Fruit fly (Drosophila melanogaster) whole organism, embryonic: ENCODE results near the gene DAAM.
A peak's percentile ranks its signal among the peaks of the same experiment; 100 is the strongest.

Source experiments
- Abd-B ChIP-seq: fragments of 200-800 bp; sonication (Bioruptor generic); optimal IDR thresholded peaks from 2 replicates; lab custom pipeline; 2018; ENCODE audit warnings: missing biosample characterization, mild to moderate bottlenecking, missing genetic modification characterization, moderate library complexity
- CG10366 ChIP-seq: fragments of 200-800 bp; sonication (Bioruptor generic); IDR thresholded peaks from 2 replicates; pipeline ENCODE4 v1.3.6; 2022; ENCODE audit warnings: missing biosample characterization, missing genetic modification characterization
- CG10543 ChIP-seq: fragments of 200-800 bp; sonication (Bioruptor generic); optimal IDR thresholded peaks from 3 replicates; lab custom pipeline; 2017; ENCODE audit warnings: missing biosample characterization, mild to moderate bottlenecking, missing genetic modification characterization, moderate library complexity
- CG11695 ChIP-seq: fragments of 200-800 bp; sonication (Bioruptor generic); IDR thresholded peaks from 3 replicates; pipeline ENCODE4 v1.3.6; 2022; ENCODE audit warnings: missing biosample characterization, missing genetic modification characterization
- CG14667 ChIP-seq: fragments of 200-800 bp; sonication (Bioruptor generic); IDR thresholded peaks from 2 replicates; pipeline ENCODE4 v1.3.6; 2022; ENCODE audit warnings: missing biosample characterization, missing genetic modification characterization
- CG16813 ChIP-seq: fragments of 200-800 bp; sonication (Bioruptor generic); IDR thresholded peaks from 3 replicates; pipeline ENCODE4 v1.3.6; 2022; ENCODE audit warnings: missing biosample characterization, missing genetic modification characterization; ENCODE audit not compliant: partially characterized antibody
- CG17385 ChIP-seq: fragments of 200-800 bp; sonication (Bioruptor generic); optimal IDR thresholded peaks from 3 replicates; lab custom pipeline; 2018; ENCODE audit warnings: missing biosample characterization, mild to moderate bottlenecking, missing genetic modification characterization
- CG17802 ChIP-seq: fragments of 200-800 bp; sonication (Bioruptor generic); optimal IDR thresholded peaks from 2 replicates; lab custom pipeline; 2018; ENCODE audit warnings: missing biosample characterization, mild to moderate bottlenecking, missing genetic modification characterization, moderate library complexity
- CG18764 ChIP-seq: fragments of 200-800 bp; sonication (Bioruptor generic); optimal IDR thresholded peaks from 3 replicates; lab custom pipeline; 2016; ENCODE audit warnings: missing biosample characterization, missing genetic modification characterization
- CG2199 ChIP-seq: fragments of 200-800 bp; sonication (Bioruptor generic); IDR thresholded peaks from 3 replicates; pipeline ENCODE4 v1.3.6; 2022; ENCODE audit warnings: missing biosample characterization, missing genetic modification characterization
- CG2202 ChIP-seq: fragments of 200-800 bp; sonication (Bioruptor generic); optimal IDR thresholded peaks from 2 replicates; lab custom pipeline; 2018; ENCODE audit warnings: missing biosample characterization, mild to moderate bottlenecking, missing genetic modification characterization
- CG2875 ChIP-seq: fragments of 200-800 bp; sonication (Bioruptor generic); optimal IDR thresholded peaks from 2 replicates; lab custom pipeline; 2017; ENCODE audit warnings: missing biosample characterization, mild to moderate bottlenecking, missing genetic modification characterization, missing genetic modification reagents
- CG3065 ChIP-seq: fragments of 200-800 bp; sonication (Bioruptor generic); optimal IDR thresholded peaks from 2 replicates; lab custom pipeline; 2016; ENCODE audit warnings: missing biosample characterization, missing genetic modification characterization
- CG31365 ChIP-seq: fragments of 200-800 bp; sonication (Bioruptor generic); optimal IDR thresholded peaks from 2 replicates; lab custom pipeline; 2018; ENCODE audit warnings: missing biosample characterization, mild to moderate bottlenecking, missing genetic modification characterization
- CG33213 ChIP-seq: fragments of 200-800 bp; sonication (Bioruptor generic); optimal IDR thresholded peaks from 3 replicates; lab custom pipeline; 2016; ENCODE audit warnings: missing biosample characterization, missing genetic modification characterization
- CG33557 ChIP-seq: fragments of 200-800 bp; sonication (Bioruptor generic); optimal IDR thresholded peaks from 2 replicates; lab custom pipeline; 2019; ENCODE audit warnings: missing biosample characterization, mild to moderate bottlenecking, missing genetic modification characterization, moderate library complexity
- CG7357 ChIP-seq: fragments of 200-800 bp; sonication (Bioruptor generic); IDR thresholded peaks from 3 replicates; pipeline ENCODE4 v1.3.6; 2022; ENCODE audit warnings: missing biosample characterization, missing genetic modification characterization
- CG8359 ChIP-seq: fragments of 200-800 bp; sonication (Bioruptor generic); optimal IDR thresholded peaks from 2 replicates; lab custom pipeline; 2017; ENCODE audit warnings: missing biosample characterization, mild to moderate bottlenecking, missing genetic modification characterization, borderline replicate concordance
- CG9817 ChIP-seq: fragments of 200-800 bp; sonication (Bioruptor generic); optimal IDR thresholded peaks from 2 replicates; lab custom pipeline; 2018; ENCODE audit warnings: missing biosample characterization, mild to moderate bottlenecking, missing genetic modification characterization, moderate library complexity
- Chrac-16 ChIP-seq: fragments of 200-800 bp; sonication (Bioruptor generic); optimal IDR thresholded peaks from 3 replicates; lab custom pipeline; 2016; ENCODE audit warnings: missing biosample characterization, missing genetic modification characterization
- E2f2 ChIP-seq: fragments of 200-800 bp; sonication (Bioruptor generic); IDR thresholded peaks from 2 replicates; pipeline ENCODE4 v1.3.6; 2022; ENCODE audit warnings: missing biosample characterization, missing genetic modification characterization
- Elba2 ChIP-seq: fragments of 200-800 bp; sonication (Bioruptor generic); optimal IDR thresholded peaks from 3 replicates; lab custom pipeline; 2016; ENCODE audit warnings: missing biosample characterization, missing genetic modification characterization
- GATAe ChIP-seq: fragments of 200-800 bp; sonication (Bioruptor generic); conservative IDR thresholded peaks from 2 replicates; pipeline ENCODE4 v1.3.6; 2022; ENCODE audit warnings: missing biosample characterization, missing genetic modification characterization
- MESR4 ChIP-seq: fragments of 200-800 bp; sonication (Bioruptor generic); optimal IDR thresholded peaks from 2 replicates; lab custom pipeline; 2018; ENCODE audit warnings: missing biosample characterization, mild to moderate bottlenecking, missing genetic modification characterization, moderate library complexity
- NC2α ChIP-seq: fragments of 200-800 bp; sonication (Bioruptor generic); optimal IDR thresholded peaks from 2 replicates; lab custom pipeline; 2016; ENCODE audit warnings: missing biosample characterization, missing genetic modification characterization
- Nf-YB ChIP-seq: fragments of 200-800 bp; sonication (Bioruptor generic); optimal IDR thresholded peaks from 3 replicates; lab custom pipeline; 2019; ENCODE audit warnings: missing biosample characterization, mild to moderate bottlenecking, missing genetic modification characterization, moderate library complexity
- Oaz ChIP-seq: fragments of 200-800 bp; sonication (Bioruptor generic); IDR thresholded peaks from 2 replicates; pipeline ENCODE4 v1.3.6; 2022; ENCODE audit warnings: missing biosample characterization, missing genetic modification characterization
- Optix ChIP-seq: fragments of 200-800 bp; sonication (Bioruptor generic); IDR thresholded peaks from 3 replicates; pipeline ENCODE4 v1.3.6; 2022; ENCODE audit warnings: missing biosample characterization, missing genetic modification characterization
- Sry-β ChIP-seq: fragments of 200-800 bp; sonication (Bioruptor generic); optimal IDR thresholded peaks from 2 replicates; lab custom pipeline; 2018; ENCODE audit warnings: missing biosample characterization, mild to moderate bottlenecking, missing genetic modification characterization, moderate library complexity
- Tbp ChIP-seq: fragments of >200 bp; optimal IDR thresholded peaks from 2 replicates; lab custom pipeline; 2018; ENCODE audit warnings: missing biosample characterization, missing genetic modification characterization
- Trl ChIP-seq, 3 experiments: fragments of >200 bp in 2 of 3; fragments of 200-800 bp in 1 of 3; sonication (Bioruptor generic) in 1 of 3; optimal IDR thresholded peaks; 2 replicates in 1 of 3; 3 replicates in 2 of 3; lab custom pipeline; 2016 to 2017; ENCODE audit warnings: missing biosample characterization in 1 of 3, missing genetic modification characterization in 1 of 3
- Vsx1 ChIP-seq: fragments of 200-800 bp; sonication (Bioruptor generic); optimal IDR thresholded peaks from 2 replicates; lab custom pipeline; 2017; ENCODE audit warnings: missing biosample characterization, mild to moderate bottlenecking, missing genetic modification characterization, missing genetic modification reagents
- abd-A ChIP-seq: fragments of 200-800 bp; sonication (Bioruptor generic); optimal IDR thresholded peaks from 3 replicates; lab custom pipeline; 2019; ENCODE audit warnings: missing biosample characterization, mild to moderate bottlenecking, missing genetic modification characterization, moderate library complexity
- ash1 ChIP-seq: fragments of 200-800 bp; sonication (Bioruptor generic); optimal IDR thresholded peaks from 2 replicates; lab custom pipeline; 2018; ENCODE audit warnings: missing biosample characterization, mild to moderate bottlenecking, missing genetic modification characterization
- cato ChIP-seq: fragments of 200-800 bp; sonication (Bioruptor generic); optimal IDR thresholded peaks from 2 replicates; lab custom pipeline; 2016; ENCODE audit warnings: missing biosample characterization, missing genetic modification characterization, borderline replicate concordance
- cg ChIP-seq: fragments of 200-800 bp; sonication (Bioruptor generic); optimal IDR thresholded peaks from 3 replicates; lab custom pipeline; 2019; ENCODE audit warnings: missing biosample characterization, mild to moderate bottlenecking, missing genetic modification characterization, moderate library complexity
- dati ChIP-seq: fragments of 200-800 bp; sonication (Bioruptor generic); IDR thresholded peaks from 2 replicates; pipeline ENCODE4 v1.3.6; 2022; ENCODE audit warnings: missing biosample characterization, missing genetic modification characterization
- dpn ChIP-seq, 2 experiments: fragments of 200-800 bp; sonication (Bioruptor generic); optimal IDR thresholded peaks; 3 replicates each; lab custom pipeline; 2016; ENCODE audit warnings: missing biosample characterization in 2 of 2, missing genetic modification characterization in 2 of 2
- fd64A ChIP-seq: fragments of 200-800 bp; sonication (Bioruptor generic); optimal IDR thresholded peaks from 3 replicates; lab custom pipeline; 2018; ENCODE audit warnings: missing biosample characterization, mild to moderate bottlenecking, missing genetic modification characterization
- gcm ChIP-seq: fragments of 200-800 bp; sonication (Bioruptor generic); optimal IDR thresholded peaks from 2 replicates; lab custom pipeline; 2019; ENCODE audit warnings: missing biosample characterization, mild to moderate bottlenecking, missing genetic modification characterization, moderate library complexity
- gro ChIP-seq: fragments of 200-800 bp; sonication (Bioruptor generic); optimal IDR thresholded peaks from 2 replicates; lab custom pipeline; 2016; ENCODE audit warnings: missing biosample characterization, missing genetic modification characterization
- inv ChIP-seq: fragments of 200-800 bp; sonication (Bioruptor generic); IDR thresholded peaks from 2 replicates; pipeline ENCODE4 v1.3.6; 2022; ENCODE audit warnings: missing biosample characterization, missing genetic modification characterization; ENCODE audit not compliant: partially characterized antibody
- lov ChIP-seq, 2 experiments: fragments of 200-800 bp in 1 of 2; fragments of >200 bp in 1 of 2; sonication (Bioruptor generic) in 1 of 2; IDR thresholded peaks in 1 of 2; optimal IDR thresholded peaks in 1 of 2; 2 replicates in 1 of 2; 3 replicates in 1 of 2; pipeline versions ENCODE4 v1.3.6 to Lab custom; 2017 to 2022; ENCODE audit warnings: missing biosample characterization in 1 of 2, missing genetic modification characterization in 1 of 2
- p53 ChIP-seq: fragments of 200-800 bp; sonication (Bioruptor generic); optimal IDR thresholded peaks from 2 replicates; lab custom pipeline; 2016; ENCODE audit warnings: missing biosample characterization, missing genetic modification characterization
- pfk ChIP-seq: fragments of 200-800 bp; sonication (Bioruptor generic); optimal IDR thresholded peaks from 2 replicates; lab custom pipeline; 2018; ENCODE audit warnings: missing biosample characterization, mild to moderate bottlenecking, missing genetic modification characterization, moderate library complexity
- pros ChIP-seq: fragments of 200-800 bp; sonication (Bioruptor generic); optimal IDR thresholded peaks from 3 replicates; lab custom pipeline; 2019; ENCODE audit warnings: missing biosample characterization, mild to moderate bottlenecking, missing genetic modification characterization, moderate library complexity
- row ChIP-seq: fragments of 200-800 bp; sonication (Bioruptor generic); IDR thresholded peaks from 3 replicates; pipeline ENCODE4 v1.3.6; 2022; ENCODE audit warnings: missing biosample characterization, missing genetic modification characterization
- tx ChIP-seq: fragments of 200-800 bp; sonication (Bioruptor generic); optimal IDR thresholded peaks from 2 replicates; lab custom pipeline; 2016; ENCODE audit warnings: missing biosample characterization, missing genetic modification characterization
- wdn ChIP-seq: fragments of 200-800 bp; sonication (Bioruptor generic); IDR thresholded peaks from 2 replicates; pipeline ENCODE4 v1.3.6; 2022; ENCODE audit warnings: missing biosample characterization, missing genetic modification characterization

The DAAM gene

DNA sequence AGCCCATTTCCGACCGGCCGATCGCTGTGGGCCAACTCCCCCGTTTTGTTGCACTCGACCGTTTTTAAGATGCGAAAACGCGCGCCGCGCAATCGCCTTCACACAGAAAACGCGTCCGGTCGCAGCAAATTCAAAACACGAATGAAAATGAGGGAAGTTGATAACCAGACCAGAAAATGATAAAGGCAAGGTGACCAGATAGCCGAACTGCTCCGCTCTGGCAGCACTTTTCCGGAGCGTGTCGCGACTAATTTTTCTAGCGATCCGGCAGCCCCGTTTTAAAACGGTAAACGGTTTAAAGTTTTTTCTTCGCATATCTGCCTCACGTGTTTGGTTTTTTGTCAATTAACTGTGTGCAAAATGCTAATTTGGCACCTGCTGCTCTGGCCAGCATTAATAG is at the start of gene DAAM (continued):
- TF ChIP-seq inv (GFP tag; lab: Robert Waterston, UW) (peak; percentile 26; the same call in 1 of the 2 replicates), fd64A (GFP tag; lab: Kevin White, UChicago) (no peak), CG10366 (GFP tag; lab: Robert Waterston, UW) (no peak; the same call in 1 of the 2 replicates), CG3065 (GFP tag; lab: Kevin White, UChicago) (no peak), CG17385 (GFP tag; lab: Kevin White, UChicago) (no peak), p53 (peak; percentile 37), pfk (GFP tag; lab: Kevin White, UChicago) (no peak), CG2875 (GFP tag; lab: Kevin White, UChicago) (no peak), Vsx1 (GFP tag; lab: Kevin White, UChicago) (no peak), abd-A (tag; lab: Kevin White, UChicago) (no peak), MESR4 (peak; percentile 2), GATAe (peak; percentile 70), gro (GFP tag; lab: Kevin White, UChicago) (no peak), row (GFP tag; lab: Robert Waterston, UW) (peak; percentile 22; the same call in 1 of the 3 replicates), Optix (no peak), Abd-B (no peak), CG2199 (GFP tag; lab: Robert Waterston, UW) (peak; percentile 80; the same call in 2 of the 3 replicates), Chrac-16 (GFP tag; lab: Kevin White, UChicago) (no peak), dati (GFP tag; lab: Robert Waterston, UW) (no peak), CG33213 (peak; percentile 80), Elba2 (GFP tag; lab: Kevin White, UChicago) (no peak), CG7357 (GFP tag; lab: Robert Waterston, UW) (no peak), CG11695 (no peak), CG8359 (peak; percentile 97), gcm (peak; percentile 16), dpn (GFP tag; optimal IDR thresholded peaks at IDR 0.05; lab: Kevin White, UChicago) (peak; percentile 43 to 46), pros (GFP tag; lab: Kevin White, UChicago) (peak; percentile 24), Nf-YB (GFP tag; lab: Kevin White, UChicago) (peak; percentile 42), CG2202 (tag; lab: Kevin White, UChicago) (no peak), CG17802 (tag; lab: Kevin White, UChicago) (no peak), Tbp (GFP tag; lab: Kevin White, UChicago) (no peak), cg (GFP tag; lab: Kevin White, UChicago) (no peak), Oaz (GFP tag; lab: Robert Waterston, UW) (no peak), Trl (optimal IDR thresholded peaks at IDR 0.05; lab: Kevin White, UChicago) (no peak), Trl (GFP tag; optimal IDR thresholded peaks at IDR 0.05; lab: Kevin White, UChicago) (peak; percentile 3), ash1 (no peak), wdn (GFP tag; lab: Robert Waterston, UW) (no peak), CG18764 (no peak), lov (optimal IDR thresholded peaks at IDR 0.05; lab: Kevin White, UChicago) (no peak), lov (GFP tag; IDR thresholded peaks at IDR 0.05; lab: Robert Waterston, UW) (no peak), NC2α (GFP tag; lab: Kevin White, UChicago) (no peak), CG31365 (tag; lab: Kevin White, UChicago) (peak; percentile 30), CG10543 (GFP tag; lab: Kevin White, UChicago) (peak; percentile 48), E2f2 (GFP tag; lab: Robert Waterston, UW) (peak; percentile 86), CG16813 (0 out of 3 replicates have a peak, but pooled peaks have one; percentile 29), tx (GFP tag; lab: Kevin White, UChicago) (no peak), CG33557 (GFP tag; lab: Kevin White, UChicago) (no peak), cato (no peak), CG9817 (tag; lab: Kevin White, UChicago) (peak; percentile 56), CG14667 (GFP tag; lab: Robert Waterston, UW) (no peak), Sry-β (GFP tag; lab: Kevin White, UChicago) (no peak)
